Fruit fly (Drosophila melanogaster): ENCODE results near the gene strat.

Gene strat

dm6 chr2L:8365701-8366643, 45.8 kb downstream of the strat start, which contains the start of gene Pp2A-29B (continued):
- TF ChIP-seq amos (GFP tag; IDR thresholded peaks at IDR 0.05; ENCODE audit: partially characterized antibody) (peak; percentile 98), Scr (GFP tag; IDR thresholded peaks at IDR 0.05; ENCODE audit: partially characterized antibody) (peak; percentile 99)

Measured in whole organism, embryonic.